Worm (Caenorhabditis elegans) whole organism, young adult: ENCODE data around the gene ZK666.11.

Experiments
- C17E4.6 ChIP-seq: fragments of 200-800 bp; sonication (Bioruptor generic); IDR thresholded peaks from 2 replicates; pipeline ENCODE4 v1.3.6; 2022; ENCODE audit warnings: missing genetic modification reagents, missing genetic modification characterization, missing compliant biosample characterization
- D2030.7 ChIP-seq: fragments of 200-800 bp; sonication (Bioruptor generic); IDR thresholded peaks from 2 replicates; pipeline ENCODE4 v1.3.6; 2022; ENCODE audit warnings: missing genetic modification reagents, missing genetic modification characterization, missing compliant biosample characterization
- F22D6.2 ChIP-seq: sonication (generic microtip); optimal IDR thresholded peaks from 2 replicates; lab custom pipeline; 2016; ENCODE audit warnings: mild to moderate bottlenecking, missing genetic modification characterization, missing compliant biosample characterization
- F57A8.1 ChIP-seq: fragments of 200-800 bp; sonication (Bioruptor generic); optimal IDR thresholded peaks from 2 replicates; lab custom pipeline; 2018; ENCODE audit warnings: mild to moderate bottlenecking, missing genetic modification characterization, moderate library complexity, missing compliant biosample characterization
- K11D2.4 ChIP-seq: fragments of 200-800 bp; sonication (Bioruptor generic); IDR thresholded peaks from 2 replicates; pipeline ENCODE4 v1.3.6; 2022; ENCODE audit warnings: missing genetic modification reagents, missing genetic modification characterization, missing compliant biosample characterization
- K12H6.12 ChIP-seq: fragments of 200-800 bp; sonication (Bioruptor generic); optimal IDR thresholded peaks from 2 replicates; lab custom pipeline; 2018; ENCODE audit warnings: mild to moderate bottlenecking, missing genetic modification characterization, missing compliant biosample characterization
- Y53F4B.3 ChIP-seq: fragments of 200-800 bp; sonication (Bioruptor generic); IDR thresholded peaks from 2 replicates; pipeline ENCODE4 v1.3.6; 2022; ENCODE audit warnings: missing genetic modification reagents, missing genetic modification characterization, missing compliant biosample characterization
- Y67H2A.10 ChIP-seq: fragments of 200-800 bp; sonication (Bioruptor generic); conservative IDR thresholded peaks from 2 replicates; pipeline ENCODE4 v1.3.6; 2022; ENCODE audit warnings: missing genetic modification reagents, missing genetic modification characterization, missing compliant biosample characterization
- Y79H2A.3 ChIP-seq: fragments of 200-800 bp; sonication (Bioruptor generic); conservative IDR thresholded peaks from 2 replicates; pipeline ENCODE4 v1.3.6; 2022; ENCODE audit warnings: missing genetic modification reagents, missing genetic modification characterization, missing compliant biosample characterization
- Y95B8A.8 ChIP-seq: fragments of 200-800 bp; sonication (Bioruptor generic); IDR thresholded peaks from 2 replicates; pipeline ENCODE4 v1.3.6; 2022; ENCODE audit warnings: missing genetic modification reagents, missing genetic modification characterization, missing compliant biosample characterization
- ama-1 ChIP-seq, 3 experiments: fragments of 150-350 bp in 1 of 3; sonication (generic microtip) in 2 of 3; optimal IDR thresholded peaks; 2 replicates each; lab custom pipeline; 2014 to 2018; ENCODE audit warnings: missing biosample characterization in 2 of 3, missing genetic modification characterization in 2 of 3, missing genetic modification reagents in 2 of 3
- atf-7 ChIP-seq: sonication (generic microtip); optimal IDR thresholded peaks from 2 replicates; lab custom pipeline; 2017; ENCODE audit warnings: mild to moderate bottlenecking, missing genetic modification characterization, missing compliant biosample characterization
- athp-1 ChIP-seq: sonication (generic microtip); optimal IDR thresholded peaks from 2 replicates; lab custom pipeline; 2017; ENCODE audit warnings: mild to moderate bottlenecking, missing genetic modification characterization, missing compliant biosample characterization
- attf-5 ChIP-seq: fragments of 200-800 bp; sonication (Bioruptor generic); optimal IDR thresholded peaks from 2 replicates; lab custom pipeline; 2018; ENCODE audit warnings: mild to moderate bottlenecking, missing genetic modification characterization, missing compliant biosample characterization
- attf-6 ChIP-seq: fragments of 200-800 bp; sonication (Bioruptor generic); IDR thresholded peaks from 2 replicates; pipeline ENCODE4 v1.3.6; 2022; ENCODE audit warnings: missing genetic modification reagents, missing genetic modification characterization, missing compliant biosample characterization
- cebp-2 ChIP-seq: fragments of 200-800 bp; sonication (Bioruptor generic); IDR thresholded peaks from 2 replicates; pipeline ENCODE4 v1.3.6; 2022; ENCODE audit warnings: missing genetic modification characterization, missing compliant biosample characterization
- ceh-27 ChIP-seq: fragments of 200-800 bp; sonication (Bioruptor generic); optimal IDR thresholded peaks from 2 replicates; lab custom pipeline; 2018; ENCODE audit warnings: mild to moderate bottlenecking, missing genetic modification characterization, moderate library complexity, missing compliant biosample characterization
- dox-1 ChIP-seq: fragments of 200-800 bp; sonication (Bioruptor generic); IDR thresholded peaks from 2 replicates; pipeline ENCODE4 v1.3.6; 2022; ENCODE audit warnings: missing genetic modification reagents, missing genetic modification characterization, missing compliant biosample characterization
- dpff-1 ChIP-seq: sonication (generic microtip); optimal IDR thresholded peaks from 2 replicates; lab custom pipeline; 2017; ENCODE audit warnings: mild to moderate bottlenecking, missing genetic modification characterization, missing compliant biosample characterization
- efl-1 ChIP-seq: fragments of 150-350 bp; optimal IDR thresholded peaks from 2 replicates; lab custom pipeline; 2014; ENCODE audit warnings: missing biosample characterization, missing genetic modification reagents, missing genetic modification characterization
- ekl-4 ChIP-seq: fragments of 200-800 bp; sonication (Bioruptor generic); IDR thresholded peaks from 2 replicates; pipeline ENCODE4 v1.3.6; 2022; ENCODE audit warnings: missing genetic modification reagents, missing genetic modification characterization, missing compliant biosample characterization
- him-1 ChIP-seq: sonication (generic microtip); optimal IDR thresholded peaks from 2 replicates; lab custom pipeline; 2016; ENCODE audit warnings: missing genotype, missing genetic modification reagents, missing genetic modification characterization, missing compliant biosample characterization
- hlh-12 ChIP-seq: sonication (generic microtip); optimal IDR thresholded peaks from 2 replicates; lab custom pipeline; 2016; ENCODE audit warnings: missing genetic modification characterization, missing compliant biosample characterization
- lag-1 ChIP-seq: fragments of 200-800 bp; sonication (Bioruptor generic); IDR thresholded peaks from 2 replicates; pipeline ENCODE4 v1.3.6; 2022; ENCODE audit warnings: missing genetic modification reagents, missing genetic modification characterization, missing compliant biosample characterization
- let-526 ChIP-seq: fragments of 200-800 bp; sonication (Bioruptor generic); IDR thresholded peaks from 2 replicates; pipeline ENCODE4 v1.3.6; 2022; ENCODE audit warnings: missing genetic modification reagents, missing genetic modification characterization, missing compliant biosample characterization
- lin-35 ChIP-seq, 3 experiments: fragments of 150-350 bp in 2 of 3; sonication (generic microtip) in 1 of 3; optimal IDR thresholded peaks; 2 replicates each; lab custom pipeline; 2014 to 2018; ENCODE audit warnings: missing biosample characterization in 3 of 3, missing genetic modification characterization in 3 of 3, missing genetic modification reagents in 3 of 3
- lir-1 ChIP-seq: fragments of 200-800 bp; sonication (Bioruptor generic); conservative IDR thresholded peaks from 2 replicates; pipeline ENCODE4 v1.3.6; 2022; ENCODE audit warnings: missing genetic modification reagents, missing genetic modification characterization, missing compliant biosample characterization
- madf-10 ChIP-seq: sonication (generic microtip); optimal IDR thresholded peaks from 2 replicates; lab custom pipeline; 2016; ENCODE audit warnings: mild to moderate bottlenecking, missing genetic modification characterization, missing compliant biosample characterization
- madf-6 ChIP-seq: fragments of 200-800 bp; sonication (Bioruptor generic); IDR thresholded peaks from 2 replicates; pipeline ENCODE4 v1.3.6; 2022; ENCODE audit warnings: missing genetic modification reagents, missing genetic modification characterization, missing compliant biosample characterization
- mel-28 ChIP-seq: sonication (generic microtip); optimal IDR thresholded peaks from 2 replicates; lab custom pipeline; 2016; ENCODE audit warnings: borderline replicate concordance, mild to moderate bottlenecking, missing genetic modification characterization, missing compliant biosample characterization
- mes-4 ChIP-seq: sonication (generic microtip); optimal IDR thresholded peaks from 2 replicates; lab custom pipeline; 2016; ENCODE audit warnings: missing genotype, missing genetic modification characterization, missing compliant biosample characterization
- nhr-27 ChIP-seq: fragments of 200-800 bp; sonication (Bioruptor generic); optimal IDR thresholded peaks from 2 replicates; lab custom pipeline; 2018; ENCODE audit warnings: mild to moderate bottlenecking, missing genetic modification characterization, moderate library complexity, missing compliant biosample characterization
- nhr-80 ChIP-seq: sonication (generic microtip); optimal IDR thresholded peaks from 2 replicates; lab custom pipeline; 2016; ENCODE audit warnings: missing genetic modification characterization, missing compliant biosample characterization
- nhr-90 ChIP-seq: sonication (generic microtip); optimal IDR thresholded peaks from 2 replicates; lab custom pipeline; 2016; ENCODE audit warnings: missing genotype, mild to moderate bottlenecking, missing genetic modification characterization, missing compliant biosample characterization
- pbrm-1 ChIP-seq: fragments of 200-800 bp; sonication (Bioruptor generic); IDR thresholded peaks from 2 replicates; pipeline ENCODE4 v1.3.6; 2022; ENCODE audit warnings: missing genetic modification reagents, missing genetic modification characterization, missing compliant biosample characterization
- pha-4 ChIP-seq: fragments of 150-350 bp; sonication (generic microtip); optimal IDR thresholded peaks from 2 replicates; lab custom pipeline; 2014; ENCODE audit warnings: missing biosample characterization, missing genetic modification reagents, missing genetic modification characterization
- rpc-1 ChIP-seq, 2 experiments: fragments of 150-350 bp in 1 of 2; sonication (generic microtip) in 1 of 2; optimal IDR thresholded peaks; 2 replicates each; lab custom pipeline; 2014 to 2018; ENCODE audit warnings: missing biosample characterization in 1 of 2, missing genetic modification characterization in 1 of 2, missing genetic modification reagents in 1 of 2, missing genotype in 1 of 2
- sdz-38 ChIP-seq: sonication (generic microtip); optimal IDR thresholded peaks from 2 replicates; lab custom pipeline; 2016; ENCODE audit warnings: missing genotype, missing genetic modification characterization, missing compliant biosample characterization
- sea-2 ChIP-seq: fragments of 200-800 bp; sonication (Bioruptor generic); IDR thresholded peaks from 2 replicates; pipeline ENCODE4 v1.3.6; 2022; ENCODE audit warnings: missing genetic modification characterization, missing compliant biosample characterization
- snpc-3.4 ChIP-seq: sonication (generic microtip); optimal IDR thresholded peaks from 2 replicates; lab custom pipeline; 2017; ENCODE audit warnings: missing genetic modification characterization, mild to moderate bottlenecking, missing compliant biosample characterization, antibody characterized with exemption, moderate library complexity, missing genotype, missing genetic modification reagents
- unc-62 ChIP-seq: fragments of 150-350 bp; optimal IDR thresholded peaks from 2 replicates; lab custom pipeline; 2014; ENCODE audit warnings: missing biosample characterization, missing genetic modification reagents, missing genetic modification characterization
- zfh-2 ChIP-seq: fragments of 200-800 bp; sonication (Bioruptor generic); conservative IDR thresholded peaks from 2 replicates; pipeline ENCODE4 v1.3.6; 2022; ENCODE audit warnings: missing genetic modification reagents, missing genetic modification characterization, missing compliant biosample characterization
- zim-3 ChIP-seq: sonication (generic microtip); optimal IDR thresholded peaks from 2 replicates; lab custom pipeline; 2017; ENCODE audit warnings: mild to moderate bottlenecking, missing genetic modification characterization, moderate library complexity, missing compliant biosample characterization
- ztf-18 ChIP-seq: sonication (generic microtip); optimal IDR thresholded peaks from 2 replicates; lab custom pipeline; 2016; ENCODE audit warnings: missing genotype, mild to moderate bottlenecking, missing genetic modification characterization, missing compliant biosample characterization
- ztf-26 ChIP-seq: sonication (generic microtip); optimal IDR thresholded peaks from 2 replicates; lab custom pipeline; 2017; ENCODE audit warnings: missing genetic modification characterization, missing compliant biosample characterization

The ZK666.11 gene

DNA sequence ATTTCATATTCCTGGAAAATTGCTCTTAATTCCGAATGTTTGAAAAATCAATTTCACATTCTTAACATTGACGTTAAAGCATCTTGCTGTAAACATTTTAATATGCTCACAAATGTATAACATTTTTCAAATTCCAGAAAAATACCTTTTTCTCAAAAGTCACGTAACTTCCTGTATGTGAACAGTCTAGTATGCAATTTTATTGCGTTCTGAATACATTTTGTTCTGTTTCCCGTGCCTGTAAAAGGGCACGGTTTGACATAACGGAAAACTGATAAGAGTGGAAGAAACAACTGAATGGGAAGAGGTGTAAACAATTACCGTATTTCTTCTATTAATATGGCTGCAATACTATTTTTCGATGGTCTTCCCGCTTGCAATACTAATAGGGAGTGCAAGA, 577 bp downstream of the ZK666.11 start:
- no peak for TF ChIP-seq ama-1 (optimal IDR thresholded peaks at IDR 0.05; lab: Kevin White, UChicago)
- TF ChIP-seq ama-1 (GFP tag; optimal IDR thresholded peaks at IDR 0.05; lab: Kevin White, UChicago) = no peak
- no peak for TF ChIP-seq lag-1 (GFP tag; lab: Robert Waterston, UW)
- TF ChIP-seq mes-4 (tag; lab: Kevin White, UChicago) = no peak
- TF ChIP-seq attf-6 (GFP tag; lab: Robert Waterston, UW) = no peak
- no peak for TF ChIP-seq him-1 (tag; lab: Kevin White, UChicago)
- TF ChIP-seq nhr-80 (tag; lab: Kevin White, UChicago) = peak; percentile 10
- no peak for TF ChIP-seq unc-62
- no peak for TF ChIP-seq dpff-1 (tag; lab: Kevin White, UChicago)

ce11 chrII:10483860-10484259, 1.5 kb downstream of the ZK666.11 start:
- TF ChIP-seq ekl-4 (GFP tag; lab: Robert Waterston, UW) = no peak
- no peak for TF ChIP-seq pbrm-1 (GFP tag; lab: Robert Waterston, UW)
- TF ChIP-seq nhr-80 (tag; lab: Kevin White, UChicago) = no peak
- no peak for TF ChIP-seq zfh-2
- no peak for TF ChIP-seq let-526 (GFP tag; lab: Robert Waterston, UW)
- no peak for TF ChIP-seq mel-28 (tag; lab: Kevin White, UChicago)
- TF ChIP-seq efl-1 (GFP tag; lab: Kevin White, UChicago) = no peak
- no peak for TF ChIP-seq K12H6.12 (tag; lab: Kevin White, UChicago)
- no peak for TF ChIP-seq C17E4.6 (GFP tag; lab: Robert Waterston, UW)
- no peak for TF ChIP-seq Y95B8A.8 (GFP tag; lab: Robert Waterston, UW)
- no peak for TF ChIP-seq madf-10 (tag; lab: Kevin White, UChicago)
- TF ChIP-seq cebp-2 (GFP tag; lab: Robert Waterston, UW) = no peak
- no peak for TF ChIP-seq zim-3 (tag; lab: Kevin White, UChicago)
- TF ChIP-seq sdz-38 (tag; lab: Kevin White, UChicago) = no peak
- TF ChIP-seq madf-6 (GFP tag; lab: Robert Waterston, UW) = no peak
- TF ChIP-seq Y53F4B.3 (GFP tag; lab: Robert Waterston, UW) = no peak
- TF ChIP-seq sea-2 = no peak
- no peak for TF ChIP-seq lin-35 (GFP tag; optimal IDR thresholded peaks at IDR 0.05; lab: Kevin White, UChicago)
- no peak for TF ChIP-seq dox-1 (GFP tag; lab: Robert Waterston, UW)
- no peak for TF ChIP-seq pha-4 (tag; lab: Kevin White, UChicago)

DNA sequence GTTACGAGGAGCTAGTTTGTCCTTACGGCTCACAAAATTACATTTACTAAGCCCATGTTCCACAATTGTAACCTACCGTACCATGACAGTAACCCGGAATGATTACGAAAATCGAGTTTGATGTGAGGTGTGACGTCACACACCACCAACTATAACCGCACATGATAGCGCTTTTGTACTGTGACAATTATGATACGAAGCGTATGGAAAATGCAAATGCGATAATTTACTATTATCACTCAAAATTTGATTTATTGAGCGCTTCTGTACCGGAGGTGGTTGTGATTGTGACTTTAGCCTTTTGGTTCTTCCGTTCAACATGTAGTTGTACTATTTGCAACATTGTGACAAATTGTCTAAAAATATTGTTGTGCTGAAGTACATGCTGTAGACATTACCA, 3.3 kb downstream of the ZK666.11 start:
- TF ChIP-seq ceh-27 (GFP tag; lab: Kevin White, UChicago) = no peak
- no peak for TF ChIP-seq Y67H2A.10 (GFP tag; lab: Robert Waterston, UW)
- peak; percentile 18 for TF ChIP-seq nhr-80 (tag; lab: Kevin White, UChicago)
- no peak for TF ChIP-seq sdz-38 (tag; lab: Kevin White, UChicago)

- TF ChIP-seq K11D2.4 (GFP tag; lab: Robert Waterston, UW) (no peak), lin-35 (GFP tag; optimal IDR thresholded peaks at IDR 0.05; lab: Kevin White, UChicago) (no peak), F57A8.1 (GFP tag; lab: Kevin White, UChicago) (no peak), rpc-1 (optimal IDR thresholded peaks at IDR 0.05; lab: Kevin White, UChicago) (no peak), rpc-1 (tag; optimal IDR thresholded peaks at IDR 0.05; lab: Kevin White, UChicago) (no peak), ztf-18 (tag; lab: Kevin White, UChicago) (no peak), F22D6.2 (tag; lab: Kevin White, UChicago) (no peak), hlh-12 (tag; lab: Kevin White, UChicago) (no peak), Y79H2A.3 (GFP tag; lab: Robert Waterston, UW) (no peak), athp-1 (tag; lab: Kevin White, UChicago) (no peak), ztf-26 (tag; lab: Kevin White, UChicago) (no peak), mel-28 (tag; lab: Kevin White, UChicago) (no peak), snpc-3.4 (tag; lab: Kevin White, UChicago) (no peak), D2030.7 (no peak), nhr-90 (tag; lab: Kevin White, UChicago) (no peak), lir-1 (GFP tag; lab: Robert Waterston, UW) (no peak), nhr-27 (tag; lab: Kevin White, UChicago) (no peak), atf-7 (tag; lab: Kevin White, UChicago) (no peak), sea-2 (no peak), attf-5 (GFP tag; lab: Kevin White, UChicago) (no peak)
Measured at ce11 chrII:10486738-10487137, 4.4 kb downstream of the ZK666.11 start, which contains the start of gene ZK666.15. ZK666.15 (plus strand) TSS chrII:10487038.
